Worm (Caenorhabditis elegans) whole organism, L1 larva: Measurements from ENCODE around the gene T05G5.5.

Experiments
- C16A3.4 ChIP-seq: fragments of 150-350 bp; optimal IDR thresholded peaks from 2 replicates; lab custom pipeline; 2014; ENCODE audit warnings: missing biosample characterization, missing genetic modification characterization
- F16B12.6 ChIP-seq: fragments of 150-350 bp; optimal IDR thresholded peaks from 2 replicates; lab custom pipeline; 2014; ENCODE audit warnings: missing biosample characterization, missing genetic modification characterization
- Y116A8C.19 ChIP-seq: sonication (generic microtip); optimal IDR thresholded peaks from 2 replicates; lab custom pipeline; 2016; ENCODE audit warnings: missing compliant biosample characterization, missing genetic modification characterization, borderline replicate concordance
- aha-1 ChIP-seq: fragments of 150-350 bp; optimal IDR thresholded peaks from 2 replicates; lab custom pipeline; 2014; ENCODE audit warnings: missing biosample characterization, missing genetic modification characterization
- alr-1 ChIP-seq: fragments of 200-800 bp; sonication (Bioruptor generic); optimal IDR thresholded peaks from 2 replicates; lab custom pipeline; 2018; ENCODE audit warnings: borderline replicate concordance, mild to moderate bottlenecking, missing genetic modification characterization, missing compliant biosample characterization
- aly-2 ChIP-seq: fragments of 150-350 bp; optimal IDR thresholded peaks from 2 replicates; lab custom pipeline; 2014; ENCODE audit warnings: missing biosample characterization, missing genetic modification characterization
- ama-1 ChIP-seq: fragments of 150-350 bp; optimal IDR thresholded peaks from 2 replicates; lab custom pipeline; 2014
- ceh-8 ChIP-seq: fragments of 200-800 bp; sonication (Bioruptor generic); optimal IDR thresholded peaks from 2 replicates; lab custom pipeline; 2018; ENCODE audit warnings: mild to moderate bottlenecking, missing genetic modification characterization, moderate library complexity, missing compliant biosample characterization
- ceh-82 ChIP-seq, 3 experiments: fragments of 150-350 bp in 1 of 3; sonication (generic microtip) in 2 of 3; optimal IDR thresholded peaks; 2 replicates each; lab custom pipeline; 2014 to 2017; ENCODE audit warnings: missing biosample characterization in 3 of 3, missing genetic modification characterization in 3 of 3
- ceh-90 ChIP-seq: sonication (generic microtip); optimal IDR thresholded peaks from 2 replicates; lab custom pipeline; 2016; ENCODE audit warnings: missing genetic modification characterization, missing compliant biosample characterization
- ces-1 ChIP-seq: fragments of 150-350 bp; optimal IDR thresholded peaks from 2 replicates; lab custom pipeline; 2014; ENCODE audit warnings: missing biosample characterization, missing genetic modification reagents, missing genetic modification characterization
- dsc-1 ChIP-seq: sonication (generic microtip); optimal IDR thresholded peaks from 2 replicates; lab custom pipeline; 2016; ENCODE audit warnings: mild to moderate bottlenecking, missing genetic modification characterization, missing compliant biosample characterization
- elt-2 ChIP-seq: sonication (generic microtip); optimal IDR thresholded peaks from 2 replicates; lab custom pipeline; 2016; ENCODE audit warnings: missing genetic modification characterization, mild to moderate bottlenecking, inconsistent platforms, missing compliant biosample characterization, missing genetic modification reagents
- elt-3 ChIP-seq, 6 experiments: fragments of 150-350 bp in 1 of 6; sonication (generic microtip); optimal IDR thresholded peaks; 2 replicates each; lab custom pipeline; 2017 to 2018; ENCODE audit warnings: missing biosample characterization in 6 of 6, missing genetic modification characterization in 6 of 6, inconsistent platforms in 1 of 6
- ets-5 ChIP-seq: fragments of 200-800 bp; sonication (Bioruptor generic); IDR thresholded peaks from 2 replicates; pipeline ENCODE4 v1.3.6; 2022; ENCODE audit warnings: missing genetic modification characterization, missing compliant biosample characterization
- fkh-4 ChIP-seq: sonication (generic microtip); optimal IDR thresholded peaks from 2 replicates; lab custom pipeline; 2016; ENCODE audit warnings: missing compliant biosample characterization, missing genetic modification characterization, borderline replicate concordance
- hlh-17 ChIP-seq: fragments of 200-800 bp; sonication (Bioruptor generic); optimal IDR thresholded peaks from 2 replicates; lab custom pipeline; 2018; ENCODE audit warnings: missing genetic modification characterization, mild to moderate bottlenecking, missing compliant biosample characterization, moderate library complexity, borderline replicate concordance
- hlh-4 ChIP-seq: sonication (generic microtip); optimal IDR thresholded peaks from 2 replicates; lab custom pipeline; 2016; ENCODE audit warnings: mild to moderate bottlenecking, missing genetic modification characterization, missing compliant biosample characterization
- hpl-2 ChIP-seq: fragments of 150-350 bp; optimal IDR thresholded peaks from 2 replicates; lab custom pipeline; 2014; ENCODE audit warnings: missing biosample characterization, missing genetic modification reagents, missing genetic modification characterization
- jun-1 ChIP-seq: fragments of 150-350 bp; optimal IDR thresholded peaks from 2 replicates; lab custom pipeline; 2014; ENCODE audit warnings: missing biosample characterization, missing genetic modification reagents, missing genetic modification characterization
- lin-13 ChIP-seq: fragments of 150-350 bp; optimal IDR thresholded peaks from 2 replicates; lab custom pipeline; 2014; ENCODE audit warnings: missing biosample characterization, missing genetic modification reagents, missing genetic modification characterization
- lin-14 ChIP-seq: fragments of 200-800 bp; sonication (Bioruptor generic); optimal IDR thresholded peaks from 2 replicates; lab custom pipeline; 2018; ENCODE audit warnings: mild to moderate bottlenecking, missing genetic modification characterization, moderate library complexity, missing compliant biosample characterization
- lin-15B ChIP-seq: fragments of 150-350 bp; sonication (generic microtip); optimal IDR thresholded peaks from 3 replicates; lab custom pipeline; 2014; ENCODE audit warnings: missing biosample characterization, missing genetic modification characterization
- lin-35 ChIP-seq, 2 experiments: fragments of 150-350 bp; optimal IDR thresholded peaks; 2 replicates each; lab custom pipeline; 2014; ENCODE audit warnings: missing biosample characterization in 2 of 2, missing genetic modification characterization in 2 of 2, missing genetic modification reagents in 2 of 2
- lir-3 ChIP-seq: sonication (generic microtip); optimal IDR thresholded peaks from 2 replicates; lab custom pipeline; 2016; ENCODE audit warnings: mild to moderate bottlenecking, missing genetic modification characterization, moderate library complexity, missing compliant biosample characterization; ENCODE audit not compliant: poor library complexity
- lsy-2 ChIP-seq, 2 experiments: fragments of 150-350 bp; optimal IDR thresholded peaks; 2 replicates each; lab custom pipeline; 2014; ENCODE audit warnings: missing biosample characterization in 2 of 2, missing genetic modification characterization in 2 of 2
- mef-2 ChIP-seq: fragments of 150-350 bp; optimal IDR thresholded peaks from 2 replicates; lab custom pipeline; 2014; ENCODE audit warnings: missing biosample characterization, missing genetic modification characterization
- nhr-20 ChIP-seq: sonication (generic microtip); optimal IDR thresholded peaks from 2 replicates; lab custom pipeline; 2016; ENCODE audit warnings: mild to moderate bottlenecking, missing genetic modification characterization, missing compliant biosample characterization
- nhr-47 ChIP-seq: sonication (generic microtip); optimal IDR thresholded peaks from 2 replicates; lab custom pipeline; 2016; ENCODE audit warnings: mild to moderate bottlenecking, missing genetic modification characterization, moderate library complexity, missing compliant biosample characterization
- nhr-76 ChIP-seq: sonication (generic microtip); optimal IDR thresholded peaks from 2 replicates; lab custom pipeline; 2017; ENCODE audit warnings: missing biosample characterization, missing genetic modification characterization
- nhr-90 ChIP-seq: sonication (generic microtip); optimal IDR thresholded peaks from 2 replicates; lab custom pipeline; 2016; ENCODE audit warnings: mild to moderate bottlenecking, missing genetic modification characterization, missing compliant biosample characterization; ENCODE audit not compliant: poor library complexity
- pax-3 ChIP-seq: fragments of 200-800 bp; sonication (Bioruptor generic); optimal IDR thresholded peaks from 2 replicates; lab custom pipeline; 2018; ENCODE audit warnings: mild to moderate bottlenecking, missing genetic modification characterization, moderate library complexity, missing compliant biosample characterization
- pqm-1 ChIP-seq: sonication (generic microtip); optimal IDR thresholded peaks from 3 replicates; lab custom pipeline; 2017; ENCODE audit warnings: missing biosample characterization, missing genetic modification characterization
- snpc-4 ChIP-seq: fragments of 150-350 bp; optimal IDR thresholded peaks from 2 replicates; lab custom pipeline; 2014; ENCODE audit warnings: missing biosample characterization, missing genetic modification characterization
- snu-23 ChIP-seq: sonication (generic microtip); optimal IDR thresholded peaks from 2 replicates; lab custom pipeline; 2016; ENCODE audit warnings: missing genetic modification characterization, missing compliant biosample characterization
- sox-4 ChIP-seq: sonication (generic microtip); optimal IDR thresholded peaks from 2 replicates; lab custom pipeline; 2016; ENCODE audit warnings: missing genetic modification characterization, missing compliant biosample characterization
- sup-37 ChIP-seq: fragments of 200-800 bp; sonication (Bioruptor generic); optimal IDR thresholded peaks from 2 replicates; lab custom pipeline; 2018; ENCODE audit warnings: mild to moderate bottlenecking, missing genetic modification characterization, missing compliant biosample characterization
- swsn-7 ChIP-seq: sonication (generic microtip); optimal IDR thresholded peaks from 2 replicates; lab custom pipeline; 2016; ENCODE audit warnings: missing genetic modification characterization, missing compliant biosample characterization
- unc-130 ChIP-seq: fragments of 150-350 bp; optimal IDR thresholded peaks from 2 replicates; lab custom pipeline; 2017; ENCODE audit warnings: missing biosample characterization, missing genetic modification characterization, inconsistent platforms
- unc-86 ChIP-seq: sonication (generic microtip); optimal IDR thresholded peaks from 2 replicates; lab custom pipeline; 2016; ENCODE audit warnings: missing genetic modification characterization, missing compliant biosample characterization
- unc-98 ChIP-seq: fragments of 200-800 bp; sonication (Bioruptor generic); IDR thresholded peaks from 2 replicates; pipeline ENCODE4 v1.3.6; 2022; ENCODE audit warnings: missing genetic modification characterization, missing compliant biosample characterization
- zag-1 ChIP-seq: fragments of 150-350 bp; optimal IDR thresholded peaks from 2 replicates; lab custom pipeline; 2014; ENCODE audit warnings: missing biosample characterization, missing genetic modification characterization
- ztf-11 ChIP-seq, 2 experiments: sonication (generic microtip); optimal IDR thresholded peaks; 2 replicates each; lab custom pipeline; 2016 to 2017; ENCODE audit warnings: missing genetic modification characterization in 2 of 2, missing biosample characterization in 1 of 2, missing compliant biosample characterization in 1 of 2
- ztf-4 ChIP-seq: fragments of 150-350 bp; optimal IDR thresholded peaks from 2 replicates; lab custom pipeline; 2014; ENCODE audit warnings: missing biosample characterization, missing genetic modification characterization

The T05G5.5 gene

ce11 chrIII:9762093-9762748, 11.0 kb upstream of the T05G5.5 start, which contains the start of gene gcc-2:
Gene gcc-2, minus strand, starts transcription at chrIII:9762143.
- no peak for TF ChIP-seq ets-5
- TF ChIP-seq hlh-17 = no peak
- TF ChIP-seq F16B12.6 = no peak
- no peak for TF ChIP-seq lin-35 (GFP tag; optimal IDR thresholded peaks at IDR 0.05; lab: Kevin White, UChicago)
- TF ChIP-seq ces-1 (GFP tag; lab: Kevin White, UChicago) = no peak
- no peak for TF ChIP-seq lin-15B (tag; lab: Kevin White, UChicago)
- no peak for TF ChIP-seq snu-23 (GFP tag; lab: Kevin White, UChicago)
- no peak for TF ChIP-seq lin-13 (GFP tag; lab: Kevin White, UChicago)
- TF ChIP-seq jun-1 (tag; lab: Kevin White, UChicago) = no peak
- TF ChIP-seq ceh-82 (tag; optimal IDR thresholded peaks at IDR 0.05; lab: Kevin White, UChicago) = no peak
- no peak for TF ChIP-seq swsn-7 (tag; lab: Kevin White, UChicago)
- TF ChIP-seq aha-1 = no peak
- no peak for TF ChIP-seq unc-130 (tag; lab: Kevin White, UChicago)
- no peak for TF ChIP-seq ceh-8
- TF ChIP-seq lsy-2 (tag; optimal IDR thresholded peaks at IDR 0.05; lab: Kevin White, UChicago) = no peak

ce11 chrIII:9760184-9760583, 9.0 kb upstream of the T05G5.5 start:
- no peak for TF ChIP-seq elt-2 (tag; lab: Kevin White, UChicago)
- no peak for TF ChIP-seq snpc-4 (tag; lab: Kevin White, UChicago)
- TF ChIP-seq lin-15B (tag; lab: Kevin White, UChicago) = no peak
- TF ChIP-seq pqm-1 = no peak
- no peak for TF ChIP-seq nhr-90 (tag; lab: Kevin White, UChicago)
- no peak for TF ChIP-seq nhr-47 (tag; lab: Kevin White, UChicago)
- TF ChIP-seq ces-1 (GFP tag; lab: Kevin White, UChicago) = no peak
- TF ChIP-seq C16A3.4 (tag; lab: Kevin White, UChicago) = no peak
- TF ChIP-seq lir-3 (tag; lab: Kevin White, UChicago) = no peak
- TF ChIP-seq alr-1 (tag; lab: Kevin White, UChicago) = no peak
- TF ChIP-seq snu-23 (GFP tag; lab: Kevin White, UChicago) = no peak
- no peak for TF ChIP-seq Y116A8C.19 (tag; lab: Kevin White, UChicago)
- TF ChIP-seq pax-3 (tag; lab: Kevin White, UChicago) = no peak

ce11 chrIII:9758848-9759247, 7.6 kb upstream of the T05G5.5 start, which contains the start of gene rmd-1:
Gene rmd-1, plus strand, starts transcription at chrIII:9759094.
- TF ChIP-seq ztf-11 (tag; optimal IDR thresholded peaks at IDR 0.05; lab: Kevin White, UChicago) (no peak), ces-1 (GFP tag; lab: Kevin White, UChicago) (no peak), ama-1 (lab: Kevin White, UChicago) (no peak), hpl-2 (GFP tag; lab: Kevin White, UChicago) (no peak), dsc-1 (tag; lab: Kevin White, UChicago) (no peak)

- no peak for TF ChIP-seq aha-1
- TF ChIP-seq sox-4 (tag; lab: Kevin White, UChicago) = no peak
- TF ChIP-seq snu-23 (GFP tag; lab: Kevin White, UChicago) = no peak
- TF ChIP-seq nhr-20 (tag; lab: Kevin White, UChicago) = no peak
- no peak for TF ChIP-seq nhr-76 (tag; lab: Kevin White, UChicago)
- no peak for TF ChIP-seq sup-37 (GFP tag; lab: Kevin White, UChicago)
- no peak for TF ChIP-seq elt-3 (tag; optimal IDR thresholded peaks at IDR 0.05; lab: Kevin White, UChicago)
- TF ChIP-seq hlh-4 (tag; lab: Kevin White, UChicago) = no peak
- no peak for TF ChIP-seq zag-1 (tag; lab: Kevin White, UChicago)
- no peak for TF ChIP-seq aly-2 (tag; lab: Kevin White, UChicago)
- TF ChIP-seq fkh-4 = no peak
- TF ChIP-seq lin-14 = no peak
- no peak for TF ChIP-seq pqm-1
- TF ChIP-seq mef-2 (tag; lab: Kevin White, UChicago) = no peak
- TF ChIP-seq ztf-4 = no peak
- no peak for TF ChIP-seq unc-98 (GFP tag; lab: Robert Waterston, UW)
- no peak for TF ChIP-seq ets-5
- no peak for TF ChIP-seq unc-86 (tag; lab: Kevin White, UChicago)
- TF ChIP-seq ceh-90 (tag; lab: Kevin White, UChicago) = no peak
Measured at ce11 chrIII:9757414-9757813, 6.2 kb upstream of the T05G5.5 start, which contains the start of gene vps-53. Gene vps-53, minus strand, starts transcription at chrIII:9757514.
